Fruit fly (Drosophila melanogaster) whole organism, wandering third instar larva: ENCODE data around the gene Uch-L5.

ENCODE experiments used
- Dfd ChIP-seq: fragments of >200 bp; optimal IDR thresholded peaks from 2 replicates; lab custom pipeline; 2017; ENCODE audit warnings: missing biosample characterization, missing genetic modification characterization
- GATAd ChIP-seq: sonication (Bioruptor generic); optimal IDR thresholded peaks from 2 replicates; lab custom pipeline; 2016; ENCODE audit warnings: missing biosample characterization, missing genetic modification characterization
- Hr78 ChIP-seq: fragments of >200 bp; optimal IDR thresholded peaks from 2 replicates; lab custom pipeline; 2017; ENCODE audit warnings: missing biosample characterization, missing genetic modification characterization
- Hr83 ChIP-seq: fragments of 200-300 bp; sonication (Bioruptor generic); optimal IDR thresholded peaks from 2 replicates; lab custom pipeline; 2016; ENCODE audit warnings: missing biosample characterization, mild to moderate bottlenecking, missing genetic modification characterization, moderate library complexity; ENCODE audit not compliant: poor library complexity, severe bottlenecking
- Jra ChIP-seq: sonication (Bioruptor generic); optimal IDR thresholded peaks from 2 replicates; lab custom pipeline; 2016; ENCODE audit warnings: missing biosample characterization, missing genetic modification characterization
- Myc ChIP-seq: fragments of >200 bp; optimal IDR thresholded peaks from 2 replicates; lab custom pipeline; 2017
- lola ChIP-seq: fragments of >200 bp; optimal IDR thresholded peaks from 2 replicates; lab custom pipeline; 2017; ENCODE audit warnings: missing biosample characterization, missing genetic modification characterization
- pan ChIP-seq: fragments of >200 bp; optimal IDR thresholded peaks from 2 replicates; lab custom pipeline; 2017
- usp ChIP-seq: fragments of >200 bp; optimal IDR thresholded peaks from 2 replicates; lab custom pipeline; 2017; ENCODE audit warnings: missing biosample characterization, missing genetic modification characterization
- woc ChIP-seq: sonication (Bioruptor generic); optimal IDR thresholded peaks from 2 replicates; lab custom pipeline; 2016; ENCODE audit warnings: missing biosample characterization, mild to moderate bottlenecking, missing genetic modification characterization

- TF ChIP-seq Dfd (GFP tag; lab: Kevin White, UChicago) (peak; percentile 78), woc (GFP tag; lab: Kevin White, UChicago) (no peak), lola (GFP tag; lab: Kevin White, UChicago) (no peak), Hr78 (GFP tag; lab: Kevin White, UChicago) (no peak), Jra (GFP tag; lab: Kevin White, UChicago) (no peak), pan (lab: Kevin White, UChicago) (no peak), GATAd (GFP tag; lab: Kevin White, UChicago) (no peak), Myc (lab: Kevin White, UChicago) (no peak), Hr83 (GFP tag; lab: Kevin White, UChicago) (no peak), usp (GFP tag; lab: Kevin White, UChicago) (no peak)
Measured at dm6 chr3L:9438858-9439257, 37.9 kb downstream of the Uch-L5 start.
